Fruit fly (Drosophila melanogaster) whole organism: Measurements from ENCODE around the gene CG11164.

Source experiments
- CG8478 ChIP-seq: fragments of >200 bp; optimal IDR thresholded peaks from 2 replicates; lab custom pipeline; 2018; ENCODE audit warnings: inconsistent platforms
- Dll ChIP-seq: fragments of >200 bp; optimal IDR thresholded peaks from 2 replicates; lab custom pipeline; 2017
- EcR ChIP-seq, 2 experiments: fragments of >200 bp; optimal IDR thresholded peaks; 2 replicates each; lab custom pipeline; 2017; ENCODE audit warnings: missing biosample characterization in 2 of 2, missing genetic modification characterization in 2 of 2, missing genetic modification reagents in 2 of 2
- pan ChIP-seq: fragments of >200 bp; optimal IDR thresholded peaks from 2 replicates; lab custom pipeline; 2017
- psq ChIP-seq: fragments of >200 bp; optimal IDR thresholded peaks from 2 replicates; lab custom pipeline; 2017
- usp ChIP-seq: fragments of >200 bp; optimal IDR thresholded peaks from 2 replicates; lab custom pipeline; 2017; ENCODE audit warnings: missing biosample characterization, missing genetic modification characterization, mixed read lengths

The CG11164 gene

DNA sequence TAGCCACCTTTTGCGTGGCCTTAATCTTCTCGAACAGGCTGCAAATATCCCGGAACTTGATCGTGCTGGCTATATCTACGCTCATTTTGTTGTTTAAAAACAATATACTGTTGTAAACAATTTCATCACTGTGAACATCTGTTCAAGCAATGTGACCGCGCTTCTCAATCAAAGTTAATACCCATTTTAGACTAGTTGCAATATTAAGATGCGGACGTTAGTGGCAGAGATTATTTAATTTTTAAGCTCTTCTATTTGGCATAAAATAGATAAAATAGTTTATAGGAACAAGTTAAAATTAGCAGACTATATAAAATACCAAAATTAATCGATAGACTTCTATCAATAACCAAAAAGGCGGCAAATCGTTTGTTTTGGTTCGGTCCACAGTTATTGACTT lies at the start of gene CG11164, which contains the start of gene DNAlig4:
CG11164 (plus strand) TSS at position 359 of the 400 bp plus-strand sequence.
DNAlig4 (minus strand) TSS at position 156 of the 400 bp plus-strand sequence.
- TF ChIP-seq psq (lab: Kevin White, UChicago) (no peak), pan (lab: Kevin White, UChicago) (no peak), CG8478 (lab: Kevin White, UChicago) (no peak), Dll (no peak), usp (GFP tag; lab: Kevin White, UChicago) (no peak), EcR (GFP tag; optimal IDR thresholded peaks at IDR 0.05; lab: Kevin White, UChicago) (no peak)

DNA sequence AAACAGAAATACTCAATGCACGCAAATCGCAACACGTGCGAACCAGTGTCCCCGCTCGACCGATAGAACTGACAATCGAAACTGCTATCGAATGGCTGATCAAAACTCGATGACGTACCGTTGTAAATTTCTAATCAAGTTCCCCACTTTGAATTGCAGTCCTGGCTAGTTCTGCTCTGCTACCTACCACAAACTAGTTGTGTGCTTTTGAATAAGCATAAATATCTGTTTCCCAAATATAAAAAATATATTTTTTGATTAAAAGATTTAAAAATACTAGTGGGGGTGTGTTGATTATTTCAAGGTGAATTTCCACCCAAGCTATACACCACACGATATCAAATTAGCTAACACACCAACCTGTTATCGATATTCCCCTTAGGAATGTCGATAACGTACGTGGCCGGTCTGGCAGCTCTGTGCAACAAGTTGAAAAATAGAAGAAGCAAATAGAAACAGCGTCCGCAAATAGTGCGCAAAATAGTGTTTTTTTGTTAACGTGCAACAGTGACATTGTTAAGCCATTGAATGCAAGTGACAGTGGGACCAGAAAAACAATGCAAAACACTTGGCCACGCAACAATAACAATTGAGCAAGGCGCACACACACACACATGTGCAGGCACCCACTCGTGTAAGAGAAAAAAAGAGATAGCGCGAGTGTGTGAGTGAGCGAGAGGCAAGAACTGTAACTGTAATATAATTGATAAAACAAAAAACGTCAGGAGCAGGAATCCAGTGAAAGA lies 43.3 kb upstream of the CG11164 start, which contains the start of the genes CG2691 and NFAT:
CG2691 (minus strand) TSS at position 75 of the 746 bp plus-strand sequence.
NFAT (plus strand) TSS at position 412 of the 746 bp plus-strand sequence.
- TF ChIP-seq psq (lab: Kevin White, UChicago) = no peak
- TF ChIP-seq pan (lab: Kevin White, UChicago) = no peak
- no peak for TF ChIP-seq Dll
- TF ChIP-seq CG8478 (lab: Kevin White, UChicago) = no peak
- no peak for TF ChIP-seq usp (GFP tag; lab: Kevin White, UChicago)
- TF ChIP-seq EcR (GFP tag; optimal IDR thresholded peaks at IDR 0.05; lab: Kevin White, UChicago) = no peak

DNA sequence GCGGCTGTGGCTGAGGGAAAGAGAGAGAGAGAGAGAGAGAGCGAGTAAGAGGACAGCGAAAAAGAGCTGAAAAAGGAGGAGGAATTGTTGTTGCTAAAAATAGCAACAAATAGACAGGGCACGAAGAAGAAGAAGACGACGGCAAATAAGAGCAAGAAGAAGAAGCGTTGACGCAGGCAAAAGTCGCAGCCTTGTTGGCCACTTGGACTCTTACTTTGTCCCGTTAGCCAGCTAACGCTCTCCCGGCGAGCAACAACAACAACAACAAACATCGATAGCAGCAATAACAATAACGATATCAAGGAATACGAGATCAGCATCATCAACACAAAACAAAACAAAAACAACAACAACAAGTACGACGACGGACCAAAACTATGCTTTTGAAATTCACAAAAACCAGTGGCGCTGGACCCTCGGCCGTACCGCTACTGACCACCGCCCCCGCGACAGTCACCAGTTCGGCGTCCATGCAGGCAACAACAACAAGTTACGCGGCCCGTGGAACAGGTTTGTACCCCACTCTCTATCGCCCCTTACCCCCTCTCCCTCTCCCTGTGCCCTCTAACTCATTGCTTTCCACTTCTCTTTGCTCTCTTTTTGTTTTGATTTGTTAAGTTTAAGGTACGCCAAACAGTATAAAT lies 42.6 kb upstream of the CG11164 start:
- no peak for TF ChIP-seq EcR (GFP tag; optimal IDR thresholded peaks at IDR 0.05; lab: Kevin White, UChicago)

DNA sequence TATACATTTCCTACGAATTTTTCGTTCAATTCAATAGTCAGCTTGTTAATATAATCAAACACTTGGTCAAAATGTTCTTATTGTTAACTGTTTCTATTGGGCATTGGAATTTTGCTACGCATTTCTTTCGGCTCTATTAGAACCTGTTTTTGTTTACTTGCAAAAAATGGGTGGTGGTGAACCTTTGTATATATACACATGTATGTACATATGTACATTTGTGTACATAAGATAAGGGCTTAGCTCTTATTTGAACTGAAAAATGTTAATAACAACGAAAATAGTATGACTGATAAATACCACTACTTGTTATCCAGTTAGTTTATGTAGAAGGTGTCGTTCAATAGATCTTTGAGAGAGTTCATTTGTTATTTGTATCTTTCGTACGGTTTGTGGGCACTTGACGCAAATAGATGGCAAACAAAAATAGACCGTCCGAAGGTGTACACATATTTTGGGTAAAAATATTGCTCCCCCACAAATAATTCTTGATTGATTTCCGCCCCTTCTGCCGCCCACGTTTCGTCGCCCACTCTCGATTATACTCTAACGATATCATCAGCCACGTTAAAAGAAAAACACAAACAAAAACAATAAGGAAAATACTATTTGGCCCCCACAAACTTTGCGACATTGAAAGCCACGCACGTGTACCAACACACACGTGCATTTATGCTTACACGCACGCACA lies 41.8 kb upstream of the CG11164 start:
- no peak for TF ChIP-seq CG8478 (lab: Kevin White, UChicago)
- no peak for TF ChIP-seq EcR (GFP tag; optimal IDR thresholded peaks at IDR 0.05; lab: Kevin White, UChicago)
- no peak for TF ChIP-seq pan (lab: Kevin White, UChicago)
- TF ChIP-seq psq (lab: Kevin White, UChicago) = no peak
- no peak for TF ChIP-seq usp (GFP tag; lab: Kevin White, UChicago)
- TF ChIP-seq Dll = no peak

DNA sequence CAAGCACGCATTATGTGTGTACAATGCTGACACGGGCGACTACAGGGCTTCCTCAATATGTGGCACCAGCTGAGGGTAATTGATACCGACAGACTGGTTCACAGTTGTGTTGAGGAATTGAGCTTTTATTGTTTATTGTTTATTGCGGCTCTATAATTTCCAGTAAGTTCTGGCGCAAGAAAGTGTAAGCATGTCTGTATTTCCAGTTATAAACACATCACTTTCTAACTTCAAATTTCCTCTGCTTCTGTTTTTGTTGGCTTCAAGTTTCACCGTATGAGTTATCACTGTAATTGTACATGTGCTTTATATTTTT lies 41.3 kb upstream of the CG11164 start:
- TF ChIP-seq Dll = no peak
- no peak for TF ChIP-seq EcR (GFP tag; optimal IDR thresholded peaks at IDR 0.05; lab: Kevin White, UChicago)
- TF ChIP-seq usp (GFP tag; lab: Kevin White, UChicago) = no peak
- no peak for TF ChIP-seq psq (lab: Kevin White, UChicago)
- no peak for TF ChIP-seq CG8478 (lab: Kevin White, UChicago)
- no peak for TF ChIP-seq pan (lab: Kevin White, UChicago)

DNA sequence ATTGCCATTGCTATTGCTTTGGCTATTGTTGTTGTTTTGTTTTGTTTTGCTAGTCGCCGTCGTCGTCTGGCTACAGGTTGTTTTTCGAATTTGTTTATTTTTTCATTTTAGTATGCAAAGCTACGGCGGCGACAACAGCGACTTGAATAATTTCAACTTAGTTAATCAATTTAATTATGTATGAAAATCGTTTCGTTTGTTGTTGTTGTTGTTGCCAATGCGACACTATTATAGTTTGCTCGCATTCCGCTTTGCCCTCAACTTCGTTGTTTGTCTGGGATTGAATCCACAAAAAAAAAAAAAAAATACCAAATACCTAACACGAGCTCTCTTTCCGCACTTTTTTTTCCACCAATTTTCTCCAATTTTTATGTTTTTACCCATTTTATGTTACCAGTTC lies 40.0 kb upstream of the CG11164 start:
- TF ChIP-seq psq (lab: Kevin White, UChicago) (no peak), EcR (GFP tag; optimal IDR thresholded peaks at IDR 0.05; lab: Kevin White, UChicago) (no peak), pan (lab: Kevin White, UChicago) (no peak), usp (GFP tag; lab: Kevin White, UChicago) (no peak), Dll (no peak), CG8478 (lab: Kevin White, UChicago) (no peak)

DNA sequence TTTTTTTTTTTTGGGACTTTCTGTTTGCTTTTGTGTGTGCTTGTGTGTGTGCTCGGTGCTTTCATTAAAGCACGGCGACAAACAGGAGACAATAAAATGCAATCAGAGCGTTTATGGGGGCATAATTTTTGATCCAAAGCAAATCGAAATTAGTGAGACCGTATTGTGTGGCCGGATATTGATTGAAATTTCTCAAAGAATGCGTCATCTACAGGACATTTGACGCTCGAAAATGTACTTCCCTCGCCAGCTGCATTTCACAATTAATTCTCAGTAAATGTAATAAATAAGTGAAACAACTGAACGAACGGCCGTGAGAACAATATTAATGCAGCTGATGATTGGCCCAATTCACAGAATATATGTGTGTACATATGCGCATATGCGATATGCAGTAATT lies 38.4 kb upstream of the CG11164 start:
- TF ChIP-seq EcR (GFP tag; optimal IDR thresholded peaks at IDR 0.05; lab: Kevin White, UChicago) = no peak
- TF ChIP-seq usp (GFP tag; lab: Kevin White, UChicago) = no peak
- no peak for TF ChIP-seq pan (lab: Kevin White, UChicago)
- no peak for TF ChIP-seq Dll
- no peak for TF ChIP-seq psq (lab: Kevin White, UChicago)
- no peak for TF ChIP-seq CG8478 (lab: Kevin White, UChicago)

DNA sequence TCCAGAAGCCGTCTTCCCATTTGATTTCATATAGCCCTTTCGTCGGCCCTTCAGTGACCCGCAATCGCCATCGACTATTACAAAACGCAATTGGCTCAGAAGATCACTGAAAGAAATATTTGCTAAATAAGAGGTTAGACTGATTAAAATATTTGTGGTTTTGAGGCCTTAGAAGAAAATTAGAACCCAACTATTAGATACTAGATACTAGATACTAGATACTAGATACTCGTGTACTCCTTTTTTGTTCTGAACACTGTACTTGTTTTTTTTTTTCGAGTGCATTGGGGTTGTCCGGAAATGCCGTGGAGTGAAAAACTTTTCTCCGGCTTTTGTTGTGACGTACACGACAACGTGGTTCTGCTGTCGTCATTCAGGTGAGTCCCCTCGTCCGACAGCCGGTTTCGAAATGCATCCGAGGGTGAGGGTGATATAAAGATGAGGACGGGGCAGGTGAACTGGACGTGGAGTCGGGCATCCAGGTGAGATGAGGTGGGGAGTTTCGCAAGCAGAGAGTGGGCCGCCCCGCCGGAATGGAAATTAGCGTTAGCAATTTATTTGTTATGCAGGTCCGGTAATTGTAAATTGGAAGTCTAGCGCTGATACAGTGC lies 37.4 kb upstream of the CG11164 start:
- TF ChIP-seq usp (GFP tag; lab: Kevin White, UChicago) (no peak), CG8478 (lab: Kevin White, UChicago) (no peak), EcR (GFP tag; optimal IDR thresholded peaks at IDR 0.05; lab: Kevin White, UChicago) (no peak), Dll (no peak), psq (lab: Kevin White, UChicago) (no peak), pan (lab: Kevin White, UChicago) (no peak)

DNA sequence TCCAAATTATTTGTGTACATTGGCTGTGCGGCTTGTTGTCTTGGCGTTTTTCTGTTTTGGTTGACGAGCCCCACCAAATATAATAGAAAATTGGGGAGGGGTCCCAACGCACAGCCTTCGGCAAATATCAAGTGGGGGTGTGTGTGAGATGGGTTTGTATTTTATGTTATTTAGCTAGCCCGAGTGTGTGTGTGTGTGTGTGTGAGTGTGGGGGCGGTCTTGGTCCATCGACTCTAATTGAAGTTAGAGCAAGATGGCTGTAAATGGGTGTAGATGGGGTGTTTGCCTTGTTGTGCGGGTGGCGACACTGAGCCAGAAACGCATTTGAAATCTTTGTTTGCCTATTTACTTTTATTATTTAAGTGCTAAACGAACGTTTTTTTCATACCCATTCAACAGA lies 35.2 kb upstream of the CG11164 start:
- TF ChIP-seq Dll (no peak), pan (lab: Kevin White, UChicago) (no peak), psq (lab: Kevin White, UChicago) (no peak), EcR (GFP tag; optimal IDR thresholded peaks at IDR 0.05; lab: Kevin White, UChicago) (no peak), CG8478 (lab: Kevin White, UChicago) (no peak), usp (GFP tag; lab: Kevin White, UChicago) (no peak)

DNA sequence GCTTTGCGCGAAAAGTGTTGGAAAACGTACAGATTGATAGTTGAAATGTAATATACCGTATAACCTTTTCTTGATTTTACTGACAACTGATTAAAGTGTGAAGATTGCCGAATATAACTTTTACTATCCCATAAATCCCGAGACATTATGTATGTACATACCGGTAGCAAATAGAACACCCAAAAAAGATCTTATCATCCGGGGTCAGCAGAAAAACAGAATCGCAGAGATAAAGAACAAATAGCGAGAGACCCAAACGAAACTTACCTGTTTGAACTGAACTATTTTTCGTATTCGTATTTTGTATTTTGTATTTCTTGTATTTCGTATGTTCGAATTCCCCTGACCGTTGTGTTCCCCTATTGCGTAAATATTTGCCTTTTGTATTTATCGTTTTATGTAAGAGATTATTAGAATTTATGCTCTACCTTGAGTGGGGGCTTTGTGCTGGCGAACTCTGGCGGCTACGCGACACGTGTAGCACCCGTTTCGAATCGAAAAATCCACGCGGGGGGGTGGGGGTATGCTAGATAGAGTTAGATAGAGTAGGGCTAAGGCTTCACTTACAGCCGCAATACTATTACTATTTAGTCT lies 34.4 kb upstream of the CG11164 start:
- no peak for TF ChIP-seq pan (lab: Kevin White, UChicago)
- no peak for TF ChIP-seq usp (GFP tag; lab: Kevin White, UChicago)
- no peak for TF ChIP-seq Dll
- TF ChIP-seq CG8478 (lab: Kevin White, UChicago) = no peak
- no peak for TF ChIP-seq psq (lab: Kevin White, UChicago)
- no peak for TF ChIP-seq EcR (GFP tag; optimal IDR thresholded peaks at IDR 0.05; lab: Kevin White, UChicago)
